Fruit fly (Drosophila melanogaster): ENCODE measurements around the gene Edem2.

Edem2 gene

DNA sequence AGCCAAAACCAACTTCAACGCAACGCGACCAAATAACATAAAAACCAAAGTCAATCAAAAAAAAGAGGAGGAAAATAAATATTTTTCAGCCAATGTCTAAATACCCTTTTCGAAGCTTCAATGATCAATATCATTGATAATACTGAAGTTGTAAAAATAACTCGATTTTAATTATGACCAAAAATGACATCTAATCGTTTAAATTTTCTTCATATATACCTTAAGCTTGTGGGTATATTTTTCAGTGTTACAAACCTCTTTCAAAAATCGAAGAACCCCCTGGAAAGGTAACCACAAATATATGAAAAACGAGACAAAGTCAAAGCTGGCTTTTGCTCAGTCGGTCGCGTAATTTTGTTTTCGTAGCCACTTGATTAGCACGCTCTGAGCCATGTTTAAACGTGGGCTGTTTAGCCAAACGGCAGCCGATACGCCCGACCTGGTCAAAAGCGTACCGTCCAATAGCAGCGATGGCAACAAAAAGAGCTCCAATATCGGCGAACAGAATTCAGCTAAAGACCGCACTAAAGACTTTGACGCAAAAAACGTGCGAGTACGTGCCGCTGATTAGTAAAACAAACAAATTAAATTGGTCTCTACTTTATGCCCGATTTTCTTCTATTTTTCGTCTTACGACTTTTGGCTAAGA is 46.8 kb upstream of the Edem2 start (continued):
- peak; percentile 66 for TF ChIP-seq Sox100B (GFP tag; optimal IDR thresholded peaks at IDR 0.05)
- TF ChIP-seq H2.0 (GFP tag; IDR thresholded peaks at IDR 0.05) = peak; percentile 67
- TF ChIP-seq Nf-YC (tag; optimal IDR thresholded peaks at IDR 0.05) = peak; percentile 76
- TF ChIP-seq Usf (GFP tag; optimal IDR thresholded peaks at IDR 0.05) = peak; percentile 10
- TF ChIP-seq eve (GFP tag; optimal IDR thresholded peaks at IDR 0.05) = no peak
- peak; percentile 54 for TF ChIP-seq CG33213 (GFP tag; optimal IDR thresholded peaks at IDR 0.05)
- peak; percentile 64 for TF ChIP-seq CG17829 (tag; optimal IDR thresholded peaks at IDR 0.05)
- TF ChIP-seq MESR4 (GFP tag; optimal IDR thresholded peaks at IDR 0.05) = no peak
- TF ChIP-seq NfI (GFP tag; optimal IDR thresholded peaks at IDR 0.05) = peak; percentile 62
- TF ChIP-seq grn (GFP tag; optimal IDR thresholded peaks at IDR 0.05) = no peak
- TF ChIP-seq gce (GFP tag; IDR thresholded peaks at IDR 0.05) = 0 out of 3 replicates have a peak, but pooled peaks have one; percentile 59
- TF ChIP-seq gsb (GFP tag; IDR thresholded peaks at IDR 0.05) = peak; percentile 76; the same call in 1 of the 2 replicates
- peak; percentile 61; the same call in 1 of the 2 replicates for TF ChIP-seq seq (GFP tag; IDR thresholded peaks at IDR 0.05)
- TF ChIP-seq hth (optimal IDR thresholded peaks at IDR 0.05) = no peak
- peak; percentile 74 for TF ChIP-seq Antp (GFP tag; optimal IDR thresholded peaks at IDR 0.05)
- TF ChIP-seq chinmo (GFP tag; IDR thresholded peaks at IDR 0.05; ENCODE audit: partially characterized antibody) = peak; percentile 84; the same call in 2 of the 4 replicates
- peak; percentile 42 for TF ChIP-seq CG5245 (GFP tag; optimal IDR thresholded peaks at IDR 0.05)
- TF ChIP-seq CG7987 (GFP tag; optimal IDR thresholded peaks at IDR 0.05) = no peak
- TF ChIP-seq Hand (GFP tag; optimal IDR thresholded peaks at IDR 0.05) = peak; percentile 49
- peak; percentile 80 for TF ChIP-seq CG12659 (GFP tag; optimal IDR thresholded peaks at IDR 0.05)
- peak; percentile 69 for TF ChIP-seq pum (GFP tag; optimal IDR thresholded peaks at IDR 0.05)
- TF ChIP-seq CG6813 (GFP tag; optimal IDR thresholded peaks at IDR 0.05) = peak; percentile 67
- TF ChIP-seq CG5180 (GFP tag; optimal IDR thresholded peaks at IDR 0.05) = peak; percentile 45
- peak; percentile 84 for TF ChIP-seq CG15269 (tag; optimal IDR thresholded peaks at IDR 0.05)
- TF ChIP-seq ems (GFP tag; optimal IDR thresholded peaks at IDR 0.05) = peak; percentile 61
- TF ChIP-seq Hr78 (GFP tag; optimal IDR thresholded peaks at IDR 0.05) = peak in 1 of 2 experiments; percentile 17
- TF ChIP-seq bab2 (GFP tag; optimal IDR thresholded peaks at IDR 0.05) = peak; percentile 73
- no peak for TF ChIP-seq gfzf (GFP tag; optimal IDR thresholded peaks at IDR 0.05)
- no peak for TF ChIP-seq CTCF (GFP tag; optimal IDR thresholded peaks at IDR 0.05)
- no peak for TF ChIP-seq Dip2 (GFP tag; IDR thresholded peaks at IDR 0.05)
- peak; percentile 63 for TF ChIP-seq sd (tag; optimal IDR thresholded peaks at IDR 0.05)
- no peak for TF ChIP-seq twi (tag; optimal IDR thresholded peaks at IDR 0.05)
- TF ChIP-seq zf30C (GFP tag; optimal IDR thresholded peaks at IDR 0.05) = no peak
- TF ChIP-seq CG1832 (GFP tag; optimal IDR thresholded peaks at IDR 0.05) = no peak
- TF ChIP-seq hb (GFP tag; IDR thresholded peaks at IDR 0.05; ENCODE audit: partially characterized antibody) = no peak
- peak; percentile 85 for TF ChIP-seq CG3281 (GFP tag; optimal IDR thresholded peaks at IDR 0.05)
- peak; percentile 65 for TF ChIP-seq CG4854 (GFP tag; optimal IDR thresholded peaks at IDR 0.05)
- peak; percentile 73 for TF ChIP-seq CG10543 (GFP tag; optimal IDR thresholded peaks at IDR 0.05)
- TF ChIP-seq Dbx (GFP tag; IDR thresholded peaks at IDR 0.05) = peak; percentile 86
- TF ChIP-seq Dp (GFP tag; optimal IDR thresholded peaks at IDR 0.05) = no peak
- no peak for TF ChIP-seq stwl (tag; optimal IDR thresholded peaks at IDR 0.05)
- TF ChIP-seq sim (GFP tag; IDR thresholded peaks at IDR 0.05) = no peak
- no peak for TF ChIP-seq dimm (GFP tag; IDR thresholded peaks at IDR 0.05)
- TF ChIP-seq Dek (tag; optimal IDR thresholded peaks at IDR 0.05) = peak; percentile 70
- peak; percentile 41 for TF ChIP-seq pnt (GFP tag; optimal IDR thresholded peaks at IDR 0.05)
- TF ChIP-seq BEAF-32 (GFP tag; optimal IDR thresholded peaks at IDR 0.05) = no peak
- TF ChIP-seq CG32767 (GFP tag; IDR thresholded peaks at IDR 0.05) = peak; percentile 73
- peak; percentile 26 for TF ChIP-seq shn (GFP tag; optimal IDR thresholded peaks at IDR 0.05)
- peak; percentile 59 for TF ChIP-seq fu2 (GFP tag; optimal IDR thresholded peaks at IDR 0.05)
- TF ChIP-seq wek (GFP tag; optimal IDR thresholded peaks at IDR 0.05) = no peak
